Worm (Caenorhabditis elegans): ENCODE results near the gene lido-13.

ce11 chrII:3036344-3036743 is 17.8 kb downstream of the lido-13 start:
- TF ChIP-seq ceh-62 (tag; optimal IDR thresholded peaks at IDR 0.05) (no peak), pha-4 (GFP tag; IDR thresholded peaks at IDR 0.05) (no peak), pha-4 (tag; optimal IDR thresholded peaks at IDR 0.05) (no peak), mdl-1 (tag; optimal IDR thresholded peaks at IDR 0.05) (no peak), ces-1 (GFP tag; optimal IDR thresholded peaks at IDR 0.05) (no peak), mdt-29 (GFP tag; IDR thresholded peaks at IDR 0.05) (no peak)

Measured in whole organism, L4 larva.